Worm (Caenorhabditis elegans) whole organism, L2 larva: ENCODE results near the gene C05C12.1.

Experiments
- ceh-16 ChIP-seq: fragments of 150-350 bp; optimal IDR thresholded peaks from 2 replicates; lab custom pipeline; 2014; ENCODE audit warnings: missing biosample characterization, missing genetic modification characterization
- fos-1 ChIP-seq: fragments of 150-350 bp; optimal IDR thresholded peaks from 2 replicates; lab custom pipeline; 2014; ENCODE audit warnings: missing biosample characterization, missing genetic modification characterization
- mdl-1 ChIP-seq, 2 experiments: fragments of 150-350 bp in 1 of 2; sonication (generic microtip) in 1 of 2; optimal IDR thresholded peaks; 2 replicates each; lab custom pipeline; 2017; ENCODE audit warnings: missing biosample characterization in 2 of 2, missing genetic modification characterization in 2 of 2
- nhr-129 ChIP-seq: fragments of 150-350 bp; optimal IDR thresholded peaks from 2 replicates; lab custom pipeline; 2014; ENCODE audit warnings: missing biosample characterization, missing genetic modification characterization
- zag-1 ChIP-seq: fragments of 150-350 bp; optimal IDR thresholded peaks from 2 replicates; lab custom pipeline; 2014; ENCODE audit warnings: missing biosample characterization, missing genetic modification characterization

ce11 chrIV:11230069-11230468 is 23.7 kb upstream of the C05C12.1 start, which contains the start of gene best-7:
- no peak for TF ChIP-seq fos-1 (tag; lab: Kevin White, UChicago)
- TF ChIP-seq mdl-1 (tag; optimal IDR thresholded peaks at IDR 0.05; lab: Kevin White, UChicago), result no peak
- no peak for TF ChIP-seq ceh-16 (tag; lab: Kevin White, UChicago)
- no peak for TF ChIP-seq nhr-129 (tag; lab: Kevin White, UChicago)
- TF ChIP-seq zag-1, result no peak
